Fruit fly (Drosophila melanogaster): ENCODE data around the gene CG31141.

Gene CG31141

DNA sequence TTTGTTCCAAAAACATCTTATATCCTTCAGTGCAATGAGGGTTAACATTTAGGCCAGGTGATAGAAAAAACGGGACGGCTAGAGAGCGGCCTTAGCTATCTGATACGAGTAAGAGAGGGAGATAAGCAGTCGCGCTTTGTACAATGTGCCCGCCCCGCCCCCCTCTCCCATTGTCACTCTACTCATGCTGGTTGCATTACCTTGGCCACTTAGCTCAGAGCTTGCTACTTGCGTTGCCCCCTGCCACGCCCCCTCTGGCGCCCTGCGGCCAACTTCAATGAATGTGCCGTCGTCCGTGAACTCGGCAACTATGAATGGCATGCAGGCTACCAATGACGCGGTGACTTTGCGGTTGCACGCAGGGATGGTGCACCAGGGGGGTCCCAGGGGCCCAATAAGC is 48.7 kb downstream of the CG31141 start:
- TF ChIP-seq CG17801 (GFP tag; optimal IDR thresholded peaks at IDR 0.05; ENCODE audit: partially characterized antibody): no peak
